Fruit fly (Drosophila melanogaster): ENCODE results near the gene vvl.

DNA sequence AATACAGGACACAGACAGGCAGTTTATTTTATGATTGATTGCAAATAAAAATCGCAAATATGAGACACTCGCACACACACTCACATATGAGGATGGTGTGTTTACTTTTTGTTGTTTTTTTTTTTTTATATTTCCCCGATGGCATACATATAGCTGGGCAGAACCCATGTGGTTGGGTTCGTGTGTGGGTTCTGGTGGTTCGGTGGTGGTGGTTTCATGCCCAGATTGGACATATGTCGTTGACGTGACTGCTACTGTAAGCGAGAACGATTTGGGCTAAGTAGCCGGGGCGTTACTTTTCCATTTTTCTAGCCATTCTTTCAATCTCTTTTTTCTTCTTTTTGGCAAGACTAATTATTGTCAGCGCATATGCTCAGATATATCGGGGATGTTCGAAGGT lies 32.8 kb downstream of the vvl start:
- no peak for TF ChIP-seq CTCF (optimal IDR thresholded peaks at IDR 0.05)
- no peak for TF ChIP-seq CG8478 (optimal IDR thresholded peaks at IDR 0.05)

Measured in S2 (cell line).